Worm (Caenorhabditis elegans) whole organism, L1 larva: Measurements from ENCODE around the gene Y22D7AL.7.

Experiments used
- ceh-82 ChIP-seq, 3 experiments: fragments of 150-350 bp in 1 of 3; sonication (generic microtip) in 2 of 3; optimal IDR thresholded peaks; 2 replicates each; lab custom pipeline; 2014 to 2017; ENCODE audit warnings: missing biosample characterization in 3 of 3, missing genetic modification characterization in 3 of 3
- fkh-10 ChIP-seq: sonication (generic microtip); optimal IDR thresholded peaks from 2 replicates; lab custom pipeline; 2017; ENCODE audit warnings: missing biosample characterization, missing genetic modification reagents, missing genetic modification characterization
- ztf-11 ChIP-seq, 2 experiments: sonication (generic microtip); optimal IDR thresholded peaks; 2 replicates each; lab custom pipeline; 2016 to 2017; ENCODE audit warnings: missing genetic modification characterization in 2 of 2, missing biosample characterization in 1 of 2, missing compliant biosample characterization in 1 of 2

- TF ChIP-seq fkh-10 (GFP tag; lab: Kevin White, UChicago) (no peak), ztf-11 (tag; optimal IDR thresholded peaks at IDR 0.05; lab: Kevin White, UChicago) (no peak), ceh-82 (tag; optimal IDR thresholded peaks at IDR 0.05; lab: Kevin White, UChicago) (no peak)
These were observed 6.5 kb upstream of the Y22D7AL.7 start, which contains the start of gene rep-1 for ce11 chrIII:1570006-1570405.
